Worm (Caenorhabditis elegans) whole organism, young adult: ENCODE data around the gene ZK829.3.

ENCODE experiments used
- B0035.1 ChIP-seq: sonication (generic microtip); optimal IDR thresholded peaks from 2 replicates; lab custom pipeline; 2016; ENCODE audit warnings: missing genetic modification characterization, mild to moderate bottlenecking, missing compliant biosample characterization, missing genotype, missing genetic modification reagents
- B0261.1 ChIP-seq: sonication (generic microtip); optimal IDR thresholded peaks from 2 replicates; lab custom pipeline; 2016; ENCODE audit warnings: mild to moderate bottlenecking, missing genetic modification characterization, moderate library complexity, missing compliant biosample characterization
- B0336.3 ChIP-seq: fragments of 200-800 bp; sonication (Bioruptor generic); IDR thresholded peaks from 2 replicates; pipeline ENCODE4 v1.3.6; 2022; ENCODE audit warnings: missing genetic modification characterization, missing compliant biosample characterization
- F22D6.2 ChIP-seq: sonication (generic microtip); optimal IDR thresholded peaks from 2 replicates; lab custom pipeline; 2016; ENCODE audit warnings: mild to moderate bottlenecking, missing genetic modification characterization, missing compliant biosample characterization
- F23B12.7 ChIP-seq: sonication (generic microtip); optimal IDR thresholded peaks from 2 replicates; lab custom pipeline; 2017; ENCODE audit warnings: missing genetic modification characterization, mild to moderate bottlenecking, missing compliant biosample characterization, antibody characterized with exemption, moderate library complexity; ENCODE audit not compliant: insufficient read depth
- F39B2.1 ChIP-seq: fragments of 200-800 bp; sonication (Bioruptor generic); IDR thresholded peaks from 2 replicates; pipeline ENCODE4 v1.3.6; 2022; ENCODE audit warnings: missing genetic modification reagents, missing genetic modification characterization, missing compliant biosample characterization
- F52B5.7 ChIP-seq: sonication (generic microtip); optimal IDR thresholded peaks from 2 replicates; lab custom pipeline; 2016; ENCODE audit warnings: mild to moderate bottlenecking, missing genetic modification characterization, missing compliant biosample characterization
- F57A8.1 ChIP-seq: fragments of 200-800 bp; sonication (Bioruptor generic); optimal IDR thresholded peaks from 2 replicates; lab custom pipeline; 2018; ENCODE audit warnings: mild to moderate bottlenecking, missing genetic modification characterization, moderate library complexity, missing compliant biosample characterization
- F57C9.4 ChIP-seq: sonication (generic microtip); optimal IDR thresholded peaks from 2 replicates; lab custom pipeline; 2017; ENCODE audit warnings: mild to moderate bottlenecking, missing genetic modification characterization, missing compliant biosample characterization
- K12H6.12 ChIP-seq: fragments of 200-800 bp; sonication (Bioruptor generic); optimal IDR thresholded peaks from 2 replicates; lab custom pipeline; 2018; ENCODE audit warnings: mild to moderate bottlenecking, missing genetic modification characterization, missing compliant biosample characterization
- Y56A3A.18 ChIP-seq: fragments of 200-800 bp; sonication (Bioruptor generic); IDR thresholded peaks from 2 replicates; pipeline ENCODE4 v1.3.6; 2022; ENCODE audit warnings: missing genetic modification reagents, missing genetic modification characterization, missing compliant biosample characterization
- Y79H2A.3 ChIP-seq: fragments of 200-800 bp; sonication (Bioruptor generic); conservative IDR thresholded peaks from 2 replicates; pipeline ENCODE4 v1.3.6; 2022; ENCODE audit warnings: missing genetic modification reagents, missing genetic modification characterization, missing compliant biosample characterization
- ZK185.1 ChIP-seq: sonication (generic microtip); optimal IDR thresholded peaks from 2 replicates; lab custom pipeline; 2016; ENCODE audit warnings: mild to moderate bottlenecking, missing genetic modification characterization, missing compliant biosample characterization; ENCODE audit not compliant: poor library complexity, severe bottlenecking
- akir-1 ChIP-seq: fragments of 200-800 bp; sonication (Bioruptor generic); optimal IDR thresholded peaks from 2 replicates; lab custom pipeline; 2018; ENCODE audit warnings: mild to moderate bottlenecking, missing genetic modification characterization, moderate library complexity, missing compliant biosample characterization
- ama-1 ChIP-seq, 3 experiments: fragments of 150-350 bp in 1 of 3; sonication (generic microtip) in 2 of 3; optimal IDR thresholded peaks; 2 replicates each; lab custom pipeline; 2014 to 2018; ENCODE audit warnings: missing biosample characterization in 2 of 3, missing genetic modification characterization in 2 of 3, missing genetic modification reagents in 2 of 3
- aptf-2 ChIP-seq: fragments of 200-800 bp; sonication (Bioruptor generic); conservative IDR thresholded peaks from 2 replicates; pipeline ENCODE4 v1.3.6; 2022; ENCODE audit warnings: missing genetic modification reagents, missing genetic modification characterization, missing compliant biosample characterization
- atf-7 ChIP-seq: sonication (generic microtip); optimal IDR thresholded peaks from 2 replicates; lab custom pipeline; 2017; ENCODE audit warnings: mild to moderate bottlenecking, missing genetic modification characterization, missing compliant biosample characterization
- athp-1 ChIP-seq: sonication (generic microtip); optimal IDR thresholded peaks from 2 replicates; lab custom pipeline; 2017; ENCODE audit warnings: mild to moderate bottlenecking, missing genetic modification characterization, missing compliant biosample characterization
- attf-3 ChIP-seq: fragments of 200-800 bp; sonication (Bioruptor generic); conservative IDR thresholded peaks from 2 replicates; pipeline ENCODE4 v1.3.6; 2022; ENCODE audit warnings: missing genetic modification reagents, missing genetic modification characterization, missing compliant biosample characterization
- bed-1 ChIP-seq: fragments of 200-800 bp; sonication (Bioruptor generic); IDR thresholded peaks from 2 replicates; pipeline ENCODE4 v1.3.6; 2022; ENCODE audit warnings: missing genetic modification reagents, missing genetic modification characterization, missing compliant biosample characterization
- ceh-27 ChIP-seq: fragments of 200-800 bp; sonication (Bioruptor generic); optimal IDR thresholded peaks from 2 replicates; lab custom pipeline; 2018; ENCODE audit warnings: mild to moderate bottlenecking, missing genetic modification characterization, moderate library complexity, missing compliant biosample characterization
- chd-7 ChIP-seq: sonication (generic microtip); optimal IDR thresholded peaks from 2 replicates; lab custom pipeline; 2016; ENCODE audit warnings: mild to moderate bottlenecking, missing genetic modification characterization, moderate library complexity, missing compliant biosample characterization
- dpff-1 ChIP-seq: sonication (generic microtip); optimal IDR thresholded peaks from 2 replicates; lab custom pipeline; 2017; ENCODE audit warnings: mild to moderate bottlenecking, missing genetic modification characterization, missing compliant biosample characterization
- egl-18 ChIP-seq: fragments of 200-800 bp; sonication (Bioruptor generic); IDR thresholded peaks from 2 replicates; pipeline ENCODE4 v1.3.6; 2022; ENCODE audit warnings: missing genetic modification reagents, missing genetic modification characterization, missing compliant biosample characterization
- egl-44 ChIP-seq: fragments of 200-800 bp; sonication (Bioruptor generic); IDR thresholded peaks from 2 replicates; pipeline ENCODE4 v1.3.6; 2022; ENCODE audit warnings: missing genetic modification reagents, missing genetic modification characterization, missing compliant biosample characterization
- ets-4 ChIP-seq: fragments of 200-800 bp; sonication (Bioruptor generic); optimal IDR thresholded peaks from 2 replicates; lab custom pipeline; 2018; ENCODE audit warnings: mild to moderate bottlenecking, missing genetic modification characterization, missing compliant biosample characterization
- him-1 ChIP-seq: sonication (generic microtip); optimal IDR thresholded peaks from 2 replicates; lab custom pipeline; 2016; ENCODE audit warnings: missing genotype, missing genetic modification reagents, missing genetic modification characterization, missing compliant biosample characterization
- hlh-12 ChIP-seq: sonication (generic microtip); optimal IDR thresholded peaks from 2 replicates; lab custom pipeline; 2016; ENCODE audit warnings: missing genetic modification characterization, missing compliant biosample characterization
- hmg-20 ChIP-seq: fragments of 200-800 bp; sonication (Bioruptor generic); IDR thresholded peaks from 2 replicates; pipeline ENCODE4 v1.3.6; 2022; ENCODE audit warnings: missing genetic modification reagents, missing genetic modification characterization, missing compliant biosample characterization
- hsf-1 ChIP-seq: fragments of 200-800 bp; sonication (Bioruptor generic); IDR thresholded peaks from 2 replicates; pipeline ENCODE4 v1.3.6; 2022; ENCODE audit warnings: missing genetic modification reagents, missing genetic modification characterization, missing compliant biosample characterization
- lin-35 ChIP-seq, 3 experiments: fragments of 150-350 bp in 2 of 3; sonication (generic microtip) in 1 of 3; optimal IDR thresholded peaks; 2 replicates each; lab custom pipeline; 2014 to 2018; ENCODE audit warnings: missing biosample characterization in 3 of 3, missing genetic modification characterization in 3 of 3, missing genetic modification reagents in 3 of 3
- lsy-27 ChIP-seq: sonication (generic microtip); optimal IDR thresholded peaks from 2 replicates; lab custom pipeline; 2017; ENCODE audit warnings: missing genetic modification characterization, mild to moderate bottlenecking, missing compliant biosample characterization, antibody characterized with exemption, missing genotype, borderline replicate concordance; ENCODE audit not compliant: insufficient read depth
- madf-6 ChIP-seq: fragments of 200-800 bp; sonication (Bioruptor generic); IDR thresholded peaks from 2 replicates; pipeline ENCODE4 v1.3.6; 2022; ENCODE audit warnings: missing genetic modification reagents, missing genetic modification characterization, missing compliant biosample characterization
- madf-8 ChIP-seq: fragments of 200-800 bp; sonication (Bioruptor generic); conservative IDR thresholded peaks from 2 replicates; pipeline ENCODE4 v1.3.6; 2022; ENCODE audit warnings: missing genetic modification reagents, missing genetic modification characterization, missing compliant biosample characterization
- nfya-1 ChIP-seq: sonication (generic microtip); optimal IDR thresholded peaks from 2 replicates; lab custom pipeline; 2017; ENCODE audit warnings: antibody characterized with exemption, missing compliant biosample characterization, missing genetic modification characterization, borderline replicate concordance; ENCODE audit not compliant: insufficient read depth
- nhr-120 ChIP-seq: fragments of 200-800 bp; sonication (Bioruptor generic); IDR thresholded peaks from 2 replicates; pipeline ENCODE4 v1.3.6; 2022; ENCODE audit warnings: missing genetic modification characterization, missing compliant biosample characterization
- nhr-179 ChIP-seq: sonication (generic microtip); optimal IDR thresholded peaks from 2 replicates; lab custom pipeline; 2016; ENCODE audit warnings: mild to moderate bottlenecking, missing genetic modification characterization, missing compliant biosample characterization
- nhr-80 ChIP-seq: sonication (generic microtip); optimal IDR thresholded peaks from 2 replicates; lab custom pipeline; 2016; ENCODE audit warnings: missing genetic modification characterization, missing compliant biosample characterization
- rcor-1 ChIP-seq: fragments of 200-800 bp; sonication (Bioruptor generic); IDR thresholded peaks from 2 replicates; pipeline ENCODE4 v1.3.6; 2022; ENCODE audit warnings: missing genetic modification reagents, missing genetic modification characterization, missing compliant biosample characterization
- sptf-2 ChIP-seq: fragments of 200-800 bp; sonication (Bioruptor generic); optimal IDR thresholded peaks from 2 replicates; lab custom pipeline; 2018; ENCODE audit warnings: mild to moderate bottlenecking, missing genetic modification characterization, missing compliant biosample characterization
- tbp1 ChIP-seq: fragments of 200-800 bp; sonication (Bioruptor generic); optimal IDR thresholded peaks from 2 replicates; lab custom pipeline; 2018; ENCODE audit warnings: mild to moderate bottlenecking, missing genetic modification characterization, missing compliant biosample characterization
- tlf-1 ChIP-seq: fragments of 200-800 bp; sonication (Bioruptor generic); optimal IDR thresholded peaks from 2 replicates; lab custom pipeline; 2018; ENCODE audit warnings: mild to moderate bottlenecking, missing genetic modification characterization, missing compliant biosample characterization
- xnd-1 ChIP-seq: sonication (generic microtip); optimal IDR thresholded peaks from 2 replicates; lab custom pipeline; 2016; ENCODE audit warnings: missing genotype, missing genetic modification reagents, missing genetic modification characterization, missing compliant biosample characterization
- ztf-25 ChIP-seq: fragments of 200-800 bp; sonication (Bioruptor generic); IDR thresholded peaks from 2 replicates; pipeline ENCODE4 v1.3.6; 2022; ENCODE audit warnings: missing genetic modification reagents, missing genetic modification characterization, missing compliant biosample characterization
- ztf-6 ChIP-seq: fragments of 200-800 bp; sonication (Bioruptor generic); IDR thresholded peaks from 2 replicates; pipeline ENCODE4 v1.3.6; 2022; ENCODE audit warnings: missing genetic modification reagents, missing genetic modification characterization, missing compliant biosample characterization

The ZK829.3 gene

DNA sequence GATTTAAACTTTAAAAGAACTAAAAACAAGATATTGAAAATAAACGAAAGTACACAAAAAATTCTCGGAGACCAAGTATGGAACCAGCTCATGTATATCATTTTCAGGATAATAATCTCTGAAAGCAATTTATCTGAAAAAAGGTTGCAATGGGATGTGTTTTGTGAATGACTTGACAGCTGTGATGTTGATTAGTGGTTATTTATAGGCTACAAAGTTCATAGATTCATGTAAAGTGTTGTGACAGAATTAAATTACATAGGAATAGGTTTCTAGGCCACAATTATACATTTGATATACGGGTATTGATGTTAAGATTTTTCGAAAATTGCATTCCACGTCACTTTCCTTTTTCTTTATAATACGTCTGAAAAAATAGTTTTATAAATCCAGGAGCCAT lies 19.8 kb upstream of the ZK829.3 start, which contains the start of gene srj-1:
TSS of gene srj-1 (minus strand) at position 101 of the 400 bp plus-strand sequence.
- TF ChIP-seq egl-44 (GFP tag; lab: Robert Waterston, UW) (no peak), rcor-1 (GFP tag; lab: Robert Waterston, UW) (no peak), him-1 (tag; lab: Kevin White, UChicago) (no peak), ztf-6 (GFP tag; lab: Robert Waterston, UW) (no peak), athp-1 (no peak), dpff-1 (no peak), Y79H2A.3 (GFP tag; lab: Robert Waterston, UW) (no peak), attf-3 (GFP tag; lab: Robert Waterston, UW) (no peak), nhr-179 (tag; lab: Kevin White, UChicago) (no peak), F57C9.4 (no peak), ets-4 (GFP tag; lab: Kevin White, UChicago) (no peak), madf-8 (GFP tag; lab: Robert Waterston, UW) (no peak), chd-7 (tag; lab: Kevin White, UChicago) (no peak), B0035.1 (no peak), nfya-1 (tag; lab: Kevin White, UChicago) (no peak), akir-1 (GFP tag; lab: Kevin White, UChicago) (no peak), tlf-1 (GFP tag; lab: Kevin White, UChicago) (no peak), egl-18 (no peak), F52B5.7 (tag; lab: Kevin White, UChicago) (no peak), hsf-1 (GFP tag; lab: Robert Waterston, UW) (no peak)

DNA sequence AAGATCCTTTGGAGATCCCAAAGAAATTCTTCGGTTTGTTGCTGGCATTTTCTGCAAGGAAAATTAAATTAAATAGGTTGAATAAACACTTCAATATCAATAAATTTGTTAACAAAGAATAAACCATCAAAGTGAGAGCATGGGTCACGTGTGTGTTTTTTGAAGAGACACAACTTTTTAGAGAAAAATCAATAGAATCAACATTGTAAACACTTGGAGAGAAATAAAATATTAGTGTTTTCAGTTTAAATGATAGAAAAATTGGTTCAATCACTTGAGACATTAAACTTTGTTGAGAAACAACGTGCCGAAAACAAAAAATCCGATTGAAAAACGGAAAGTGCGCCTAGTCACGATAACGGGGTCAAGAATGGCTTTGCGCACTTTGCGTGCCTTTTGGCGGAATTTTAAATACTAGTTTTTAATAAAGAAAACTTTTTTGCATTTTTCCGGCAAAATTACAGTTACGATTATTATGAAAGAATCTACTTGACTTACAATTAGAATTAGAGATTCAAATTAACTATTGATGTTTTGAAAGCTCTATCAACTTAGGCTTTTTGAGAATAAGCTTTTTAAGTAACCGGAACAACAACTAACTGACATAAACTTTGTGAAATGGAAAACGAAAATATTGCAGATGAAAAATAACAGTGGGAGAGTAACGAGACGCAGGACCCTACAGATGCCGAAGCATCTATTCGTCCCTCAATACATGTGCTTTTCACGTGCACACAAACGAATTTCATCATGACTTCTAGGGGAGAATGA lies 16.1 kb upstream of the ZK829.3 start, which contains the start of gene ZK829.7:
TSS of gene ZK829.7 (minus strand) at position 51 of the 771 bp plus-strand sequence.
- peak; percentile 39 for TF ChIP-seq tbp1 (GFP tag; lab: Kevin White, UChicago)
- no peak for TF ChIP-seq F57A8.1 (GFP tag; lab: Kevin White, UChicago)
- TF ChIP-seq nhr-80 = peak; percentile 5
- TF ChIP-seq B0035.1 = no peak
- no peak for TF ChIP-seq sptf-2 (GFP tag; lab: Kevin White, UChicago)
- TF ChIP-seq bed-1 (GFP tag; lab: Robert Waterston, UW) = no peak
- no peak for TF ChIP-seq B0261.1
- TF ChIP-seq lin-35 (GFP tag; optimal IDR thresholded peaks at IDR 0.05; lab: Kevin White, UChicago) = peak; percentile 47 to 87 (median 50)
- TF ChIP-seq K12H6.12 (tag; lab: Kevin White, UChicago) = no peak
- no peak for TF ChIP-seq F39B2.1 (GFP tag; lab: Robert Waterston, UW)
- TF ChIP-seq aptf-2 = no peak
- TF ChIP-seq Y56A3A.18 = 0 out of 2 replicates have a peak, but pooled peaks have one; percentile 57
- no peak for TF ChIP-seq nfya-1 (tag; lab: Kevin White, UChicago)
- no peak for TF ChIP-seq F22D6.2 (tag; lab: Kevin White, UChicago)
- TF ChIP-seq athp-1 = peak; percentile 0
- TF ChIP-seq xnd-1 (tag; lab: Kevin White, UChicago) = peak; percentile 45
- TF ChIP-seq madf-6 (GFP tag; lab: Robert Waterston, UW) = peak; percentile 83
- TF ChIP-seq dpff-1 = no peak
- peak; percentile 44 for TF ChIP-seq ZK185.1
- TF ChIP-seq hlh-12 (tag; lab: Kevin White, UChicago) = no peak
- peak; percentile 50; the same call in 1 of the 2 replicates for TF ChIP-seq B0336.3 (GFP tag; lab: Robert Waterston, UW)
- no peak for TF ChIP-seq hsf-1 (GFP tag; lab: Robert Waterston, UW)
- peak; percentile 38 for TF ChIP-seq madf-8 (GFP tag; lab: Robert Waterston, UW)
- TF ChIP-seq ceh-27 (GFP tag; lab: Kevin White, UChicago) = peak; percentile 55
- no peak for TF ChIP-seq lsy-27 (tag; lab: Kevin White, UChicago)
- TF ChIP-seq nhr-120 (GFP tag; lab: Robert Waterston, UW) = no peak
- TF ChIP-seq atf-7 (tag; lab: Kevin White, UChicago) = no peak
- no peak for TF ChIP-seq hmg-20
- TF ChIP-seq ztf-25 (GFP tag; lab: Robert Waterston, UW) = no peak
- peak; percentile 18 for TF ChIP-seq F23B12.7
- no peak for TF ChIP-seq ama-1 (optimal IDR thresholded peaks at IDR 0.05; lab: Kevin White, UChicago)
- no peak for TF ChIP-seq ama-1 (GFP tag; optimal IDR thresholded peaks at IDR 0.05; lab: Kevin White, UChicago)
